Worm (Caenorhabditis elegans) whole organism, L4 larva: Measurements from ENCODE around the gene K08E4.7.

ENCODE experiments used
- D1046.2 ChIP-seq: fragments of 200-800 bp; sonication (Bioruptor generic); IDR thresholded peaks from 2 replicates; pipeline ENCODE4 v1.3.6; 2022; ENCODE audit warnings: missing genetic modification characterization, missing compliant biosample characterization
- F26F4.8 ChIP-seq: fragments of 200-800 bp; sonication (Bioruptor generic); conservative IDR thresholded peaks from 2 replicates; pipeline ENCODE4 v1.3.6; 2022; ENCODE audit warnings: missing genetic modification characterization, missing compliant biosample characterization
- F44E2.7 ChIP-seq: fragments of 200-800 bp; sonication (Bioruptor generic); IDR thresholded peaks from 2 replicates; pipeline ENCODE4 v2.1.2; 2022; ENCODE audit warnings: missing genetic modification characterization, missing compliant biosample characterization
- T26A8.4 ChIP-seq: fragments of 200-800 bp; sonication (Bioruptor generic); IDR thresholded peaks from 2 replicates; pipeline ENCODE4 v1.3.6; 2022; ENCODE audit warnings: missing genetic modification characterization, missing compliant biosample characterization
- Y48G9A.11 ChIP-seq: fragments of 200-800 bp; sonication (Bioruptor generic); IDR thresholded peaks from 2 replicates; pipeline ENCODE4 v1.3.6; 2022; ENCODE audit warnings: missing genetic modification reagents, missing genetic modification characterization, missing compliant biosample characterization
- aha-1 ChIP-seq: fragments of 150-350 bp; peaks from one replicate; lab custom pipeline; 2014; ENCODE audit warnings: missing biosample characterization, missing genetic modification characterization
- ceh-28 ChIP-seq: fragments of 150-350 bp; optimal IDR thresholded peaks from 2 replicates; lab custom pipeline; 2014; ENCODE audit warnings: missing biosample characterization, missing genetic modification reagents, missing genetic modification characterization
- ceh-32 ChIP-seq: sonication (generic microtip); optimal IDR thresholded peaks from 2 replicates; lab custom pipeline; 2016; ENCODE audit warnings: mild to moderate bottlenecking, missing genetic modification characterization, missing compliant biosample characterization; ENCODE audit not compliant: poor library complexity
- ceh-62 ChIP-seq: sonication (generic microtip); optimal IDR thresholded peaks from 2 replicates; lab custom pipeline; 2017; ENCODE audit warnings: missing biosample characterization, missing genetic modification characterization
- ces-1 ChIP-seq: fragments of 150-350 bp; sonication (generic microtip); optimal IDR thresholded peaks from 4 replicates; lab custom pipeline; 2014; ENCODE audit warnings: missing biosample characterization, missing genetic modification reagents, missing genetic modification characterization
- daf-16 ChIP-seq, 3 experiments: sonication (generic microtip); optimal IDR thresholded peaks; 2 replicates each; lab custom pipeline; 2016 to 2017; ENCODE audit warnings: missing genetic modification characterization in 3 of 3, missing genetic modification reagents in 3 of 3, mild to moderate bottlenecking in 2 of 3, missing compliant biosample characterization in 2 of 3, missing biosample characterization in 1 of 3, moderate library complexity in 1 of 3
- daf-8 ChIP-seq: fragments of 200-800 bp; sonication (Bioruptor generic); IDR thresholded peaks from 2 replicates; pipeline ENCODE4 v1.3.6; 2022; ENCODE audit warnings: missing genetic modification characterization, missing compliant biosample characterization
- fkh-10 ChIP-seq: fragments of 150-350 bp; optimal IDR thresholded peaks from 2 replicates; lab custom pipeline; 2014; ENCODE audit warnings: missing biosample characterization, missing genetic modification reagents, missing genetic modification characterization
- hif-1 ChIP-seq, 2 experiments: sonication (generic microtip); optimal IDR thresholded peaks; 2 replicates each; lab custom pipeline; 2016 to 2017; ENCODE audit warnings: missing compliant biosample characterization in 2 of 2, missing genetic modification characterization in 2 of 2, missing genetic modification reagents in 2 of 2, missing genotype in 2 of 2, mild to moderate bottlenecking in 1 of 2
- hlh-11 ChIP-seq: fragments of 200-800 bp; sonication (Bioruptor generic); optimal IDR thresholded peaks from 2 replicates; lab custom pipeline; 2018; ENCODE audit warnings: mild to moderate bottlenecking, missing genetic modification characterization, missing compliant biosample characterization
- hlh-30 ChIP-seq: sonication (generic microtip); optimal IDR thresholded peaks from 2 replicates; lab custom pipeline; 2017; ENCODE audit warnings: antibody characterized with exemption, mild to moderate bottlenecking, missing genetic modification characterization, missing compliant biosample characterization; ENCODE audit not compliant: insufficient read depth
- lim-7 ChIP-seq: fragments of 200-800 bp; sonication (Bioruptor generic); IDR thresholded peaks from 2 replicates; pipeline ENCODE4 v1.3.6; 2022; ENCODE audit warnings: missing genetic modification characterization, missing compliant biosample characterization
- lsy-2 ChIP-seq, 2 experiments: fragments of 150-350 bp in 1 of 2; sonication (generic microtip) in 1 of 2; optimal IDR thresholded peaks; 2 replicates each; lab custom pipeline; 2014 to 2017; ENCODE audit warnings: missing biosample characterization in 2 of 2, missing genetic modification characterization in 2 of 2
- madf-5 ChIP-seq, 2 experiments: fragments of 200-800 bp; sonication (Bioruptor generic); IDR thresholded peaks; 2 replicates each; pipeline ENCODE4 v1.3.6; 2022; ENCODE audit warnings: missing compliant biosample characterization in 2 of 2, missing genetic modification characterization in 2 of 2
- madf-9 ChIP-seq: fragments of 200-800 bp; sonication (Bioruptor generic); conservative IDR thresholded peaks from 2 replicates; pipeline ENCODE4 v1.3.6; 2022; ENCODE audit warnings: missing genetic modification reagents, missing genetic modification characterization, missing compliant biosample characterization
- mep-1 ChIP-seq: fragments of 150-350 bp; sonication (generic microtip); optimal IDR thresholded peaks from 3 replicates; lab custom pipeline; 2014; ENCODE audit warnings: missing biosample characterization, missing genetic modification characterization
- mes-2 ChIP-seq: sonication (generic microtip); optimal IDR thresholded peaks from 2 replicates; lab custom pipeline; 2016; ENCODE audit warnings: missing genotype, mild to moderate bottlenecking, missing genetic modification characterization, missing compliant biosample characterization; ENCODE audit not compliant: poor library complexity, severe bottlenecking
- mxl-3 ChIP-seq: fragments of 200-800 bp; sonication (Bioruptor generic); optimal IDR thresholded peaks from 2 replicates; lab custom pipeline; 2018; ENCODE audit warnings: mild to moderate bottlenecking, missing genetic modification characterization, missing compliant biosample characterization
- nhr-10 ChIP-seq: fragments of 150-350 bp; optimal IDR thresholded peaks from 2 replicates; lab custom pipeline; 2014; ENCODE audit warnings: missing biosample characterization, missing genetic modification characterization
- nhr-6 ChIP-seq: fragments of 150-350 bp; optimal IDR thresholded peaks from 2 replicates; lab custom pipeline; 2014; ENCODE audit warnings: missing biosample characterization, missing genetic modification characterization
- rbr-2 ChIP-seq: sonication (generic microtip); optimal IDR thresholded peaks from 2 replicates; lab custom pipeline; 2016; ENCODE audit warnings: missing genotype, missing genetic modification characterization, missing compliant biosample characterization
- saeg-2 ChIP-seq: fragments of 200-800 bp; sonication (Bioruptor generic); IDR thresholded peaks from 2 replicates; pipeline ENCODE4 v1.3.6; 2022; ENCODE audit warnings: missing genetic modification reagents, missing genetic modification characterization, missing compliant biosample characterization
- set-16 ChIP-seq: fragments of 200-800 bp; sonication (Bioruptor generic); IDR thresholded peaks from 2 replicates; pipeline ENCODE4 v1.3.6; 2022; ENCODE audit warnings: missing genetic modification reagents, missing genetic modification characterization, missing compliant biosample characterization
- unc-62 ChIP-seq, 3 experiments: fragments of 150-350 bp in 1 of 3; sonication (generic microtip); optimal IDR thresholded peaks in 2 of 3; peaks in 1 of 3; 1 replicate in 1 of 3; 2 replicates in 2 of 3; lab custom pipeline; 2014 to 2017; ENCODE audit warnings: missing biosample characterization in 3 of 3, missing genetic modification characterization in 3 of 3, missing genetic modification reagents in 3 of 3, missing genotype in 1 of 3
- vab-7 ChIP-seq: fragments of 200-800 bp; sonication (Bioruptor generic); IDR thresholded peaks from 2 replicates; pipeline ENCODE4 v1.3.6; 2022; ENCODE audit warnings: missing genetic modification reagents, missing genetic modification characterization, missing compliant biosample characterization
- zip-2 ChIP-seq: fragments of 150-350 bp; optimal IDR thresholded peaks from 2 replicates; lab custom pipeline; 2014; ENCODE audit warnings: missing biosample characterization, missing genetic modification characterization

The K08E4.7 gene

ce11 chrIV:12088898-12089297 is 13.3 kb downstream of the K08E4.7 start (continued):
- peak; percentile 62 for TF ChIP-seq mes-2 (tag; lab: Kevin White, UChicago)
- no peak for TF ChIP-seq F44E2.7
- peak; percentile 44 for TF ChIP-seq aha-1
- no peak for TF ChIP-seq daf-8 (GFP tag; lab: Robert Waterston, UW)
- no peak for TF ChIP-seq D1046.2 (GFP tag; lab: Robert Waterston, UW)
- TF ChIP-seq fkh-10 (GFP tag; lab: Kevin White, UChicago): no peak
- no peak for TF ChIP-seq set-16 (GFP tag; lab: Robert Waterston, UW)
- TF ChIP-seq mep-1: peak; percentile 51
- TF ChIP-seq Y48G9A.11: 0 out of 2 replicates have a peak, but pooled peaks have one; percentile 21
- peak; percentile 26 for TF ChIP-seq hlh-11 (tag; lab: Kevin White, UChicago)
- TF ChIP-seq, all 104 proteins: peak for 18

- TF ChIP-seq Y48G9A.11: no peak
- peak in 1 of 2 experiments; percentile 38 for TF ChIP-seq unc-62 (GFP tag; optimal IDR thresholded peaks at IDR 0.05 in 1 of 2; lab: Kevin White, UChicago)
- no peak for TF ChIP-seq unc-62 (tag; optimal IDR thresholded peaks at IDR 0.05; lab: Kevin White, UChicago)
These were observed 14.0 kb downstream of the K08E4.7 start, which contains the start of gene F11A10.6 for ce11 chrIV:12089551-12089950. TSS of gene F11A10.6 (minus strand) at chrIV:12089651.

- TF ChIP-seq nhr-10 (tag; lab: Kevin White, UChicago) (no peak), zip-2 (tag; lab: Kevin White, UChicago) (no peak), ceh-28 (tag; lab: Kevin White, UChicago) (no peak), rbr-2 (tag; lab: Kevin White, UChicago) (no peak), hlh-30 (no peak), mxl-3 (GFP tag; lab: Kevin White, UChicago) (no peak), vab-7 (no peak), T26A8.4 (GFP tag; lab: Robert Waterston, UW) (no peak), hlh-11 (tag; lab: Kevin White, UChicago) (no peak), nhr-6 (tag; lab: Kevin White, UChicago) (no peak), ceh-32 (no peak), madf-5 (GFP tag; IDR thresholded peaks at IDR 0.05; lab: Robert Waterston, UW) (no peak), fkh-10 (GFP tag; lab: Kevin White, UChicago) (no peak), madf-9 (GFP tag; lab: Robert Waterston, UW) (no peak), saeg-2 (GFP tag; lab: Robert Waterston, UW) (no peak), lim-7 (no peak), F26F4.8 (GFP tag; lab: Robert Waterston, UW) (no peak), ceh-62 (tag; lab: Kevin White, UChicago) (no peak)
These were observed 16.5 kb downstream of the K08E4.7 start, which contains the start of gene mig-32 for ce11 chrIV:12092113-12092512. TSS of gene mig-32 (minus strand) at chrIV:12092213.

DNA sequence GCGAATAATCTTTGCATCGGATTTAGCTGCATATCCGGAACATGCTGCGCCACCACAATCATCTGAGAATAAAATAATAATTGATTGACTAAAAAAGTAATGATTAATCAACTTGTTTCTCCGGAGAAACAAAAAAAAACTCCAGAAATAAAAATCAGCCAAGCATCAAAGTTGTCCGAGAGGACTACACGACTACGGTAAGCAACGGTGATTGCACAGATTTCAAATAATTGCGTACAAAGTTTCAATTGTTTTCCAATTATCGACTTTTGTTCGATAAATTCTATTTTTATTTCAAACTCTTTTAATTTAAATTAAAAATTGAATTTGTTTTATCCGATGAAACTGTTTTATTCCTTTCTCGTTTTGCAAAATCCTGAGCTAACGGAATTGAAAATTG is 17.8 kb downstream of the K08E4.7 start, which contains the start of gene cpsf-4:
TSS of gene cpsf-4 (minus strand) at position 62 of the 400 bp plus-strand sequence.
- TF ChIP-seq lsy-2 (tag; optimal IDR thresholded peaks at IDR 0.05; lab: Kevin White, UChicago) (peak in 1 of 2 experiments; percentile 91), madf-5 (GFP tag; IDR thresholded peaks at IDR 0.05; lab: Robert Waterston, UW) (no peak)

DNA sequence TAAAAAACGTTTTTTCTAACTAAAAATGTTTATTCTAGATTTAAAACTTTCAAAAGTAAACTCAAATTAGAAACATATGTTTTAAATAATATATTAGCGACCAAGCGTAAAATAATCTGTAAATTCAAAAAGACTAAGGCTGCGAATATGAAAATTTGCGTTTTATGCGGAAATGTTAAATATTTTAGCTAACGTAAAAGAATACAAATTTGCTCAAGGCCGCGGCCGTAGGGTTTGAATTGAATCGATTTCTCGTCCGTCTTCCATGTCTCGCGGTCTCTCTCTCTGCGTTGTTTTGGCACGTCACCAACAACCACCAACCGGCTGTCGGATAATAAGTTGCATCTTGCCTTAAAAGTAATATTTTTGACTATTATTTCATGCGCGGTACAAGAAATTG is 18.2 kb downstream of the K08E4.7 start, which contains the start of gene F11A10.5:
TSS of gene F11A10.5 (plus strand) at position 301 of the 400 bp plus-strand sequence.
- peak in 1 of 2 experiments; percentile 48 for TF ChIP-seq unc-62 (GFP tag; optimal IDR thresholded peaks at IDR 0.05 in 1 of 2; lab: Kevin White, UChicago)
- no peak for TF ChIP-seq unc-62 (tag; optimal IDR thresholded peaks at IDR 0.05; lab: Kevin White, UChicago)
- TF ChIP-seq T26A8.4 (GFP tag; lab: Robert Waterston, UW): no peak
- TF ChIP-seq ceh-28 (tag; lab: Kevin White, UChicago): peak; percentile 3
- peak; percentile 28 for TF ChIP-seq mes-2 (tag; lab: Kevin White, UChicago)
- TF ChIP-seq daf-16 (GFP tag; optimal IDR thresholded peaks at IDR 0.05; lab: Kevin White, UChicago): no peak
- peak; percentile 24 for TF ChIP-seq daf-16 (tag; optimal IDR thresholded peaks at IDR 0.05; lab: Kevin White, UChicago)
- TF ChIP-seq ces-1 (GFP tag; lab: Kevin White, UChicago): no peak
- TF ChIP-seq hif-1 (tag; optimal IDR thresholded peaks at IDR 0.05; lab: Kevin White, UChicago): peak in 1 of 2 experiments; percentile 32
- TF ChIP-seq, all 104 proteins: peak for 5
